Worm (Caenorhabditis elegans): ENCODE measurements around the gene lpd-7.
A peak's percentile ranks its signal among the peaks of the same experiment; 100 is the strongest.

Gene lpd-7

DNA sequence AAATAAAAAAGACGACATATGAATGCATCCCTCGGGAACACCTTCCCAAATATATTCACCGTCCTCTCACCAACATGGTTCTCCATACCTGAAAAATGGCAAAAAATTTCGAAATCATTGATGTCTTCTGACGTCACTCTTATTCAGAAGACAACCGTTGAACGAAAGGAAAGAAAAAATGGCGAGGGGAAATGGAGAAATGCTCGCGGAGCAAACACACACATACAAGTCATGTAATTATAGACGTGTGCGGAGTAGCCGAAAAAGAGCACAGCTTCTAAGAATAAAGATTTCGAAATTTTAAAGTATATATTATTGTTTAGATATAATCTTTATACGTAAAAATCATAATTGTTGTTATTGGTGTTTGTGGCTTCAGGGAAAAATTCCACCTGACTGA lies 6.2 kb downstream of the lpd-7 start, which contains the start of gene mfsd-6:
TSS of gene mfsd-6 (minus strand) at position 88 of the 400 bp plus-strand sequence.
- TF ChIP-seq crh-2 (tag; optimal IDR thresholded peaks at IDR 0.05) (peak; percentile 6), fos-1 (tag; optimal IDR thresholded peaks at IDR 0.05) (no peak), unc-62 (GFP tag; optimal IDR thresholded peaks at IDR 0.05) (no peak), ama-1 (optimal IDR thresholded peaks at IDR 0.05) (no peak), nhr-10 (tag; optimal IDR thresholded peaks at IDR 0.05) (no peak), dmd-4 (tag; optimal IDR thresholded peaks at IDR 0.05) (no peak), lin-13 (GFP tag; optimal IDR thresholded peaks at IDR 0.05) (no peak), lin-11 (tag; optimal IDR thresholded peaks at IDR 0.05) (no peak), ZK546.5 (tag; optimal IDR thresholded peaks at IDR 0.05) (no peak), elt-1 (tag; optimal IDR thresholded peaks at IDR 0.05) (no peak), nhr-129 (tag; optimal IDR thresholded peaks at IDR 0.05) (no peak), ztf-11 (tag; optimal IDR thresholded peaks at IDR 0.05) (no peak), lsy-2 (tag; optimal IDR thresholded peaks at IDR 0.05) (peak in 1 of 2 experiments; percentile 3), F13H6.1 (tag; optimal IDR thresholded peaks at IDR 0.05) (no peak), skn-1 (tag; optimal IDR thresholded peaks at IDR 0.05) (no peak), C34F6.9 (tag; optimal IDR thresholded peaks at IDR 0.05) (peak; percentile 11), snpc-4 (tag; optimal IDR thresholded peaks at IDR 0.05) (no peak), blmp-1 (tag; optimal IDR thresholded peaks at IDR 0.05; ENCODE audit: insufficient read depth) (no peak), mbf-1 (tag; optimal IDR thresholded peaks at IDR 0.05) (no peak), sem-4 (tag; optimal IDR thresholded peaks at IDR 0.05) (no peak), ceh-82 (tag; optimal IDR thresholded peaks at IDR 0.05) (no peak), gmeb-1 (tag; optimal IDR thresholded peaks at IDR 0.05) (no peak), nhr-12 (tag; optimal IDR thresholded peaks at IDR 0.05) (no peak), unc-55 (GFP tag; optimal IDR thresholded peaks at IDR 0.05) (no peak), ztf-4 (tag; optimal IDR thresholded peaks at IDR 0.05) (no peak), nhr-11 (tag; optimal IDR thresholded peaks at IDR 0.05) (no peak), unc-39 (tag; optimal IDR thresholded peaks at IDR 0.05) (no peak), sma-9 (GFP tag; optimal IDR thresholded peaks at IDR 0.05) (peak; percentile 22), sma-9 (tag; optimal IDR thresholded peaks at IDR 0.05) (no peak), alr-1 (tag; optimal IDR thresholded peaks at IDR 0.05) (no peak), nhr-25 (tag; optimal IDR thresholded peaks at IDR 0.05) (no peak), nhr-77 (tag; optimal IDR thresholded peaks at IDR 0.05) (no peak), mab-5 (tag; optimal IDR thresholded peaks at IDR 0.05) (no peak)

DNA sequence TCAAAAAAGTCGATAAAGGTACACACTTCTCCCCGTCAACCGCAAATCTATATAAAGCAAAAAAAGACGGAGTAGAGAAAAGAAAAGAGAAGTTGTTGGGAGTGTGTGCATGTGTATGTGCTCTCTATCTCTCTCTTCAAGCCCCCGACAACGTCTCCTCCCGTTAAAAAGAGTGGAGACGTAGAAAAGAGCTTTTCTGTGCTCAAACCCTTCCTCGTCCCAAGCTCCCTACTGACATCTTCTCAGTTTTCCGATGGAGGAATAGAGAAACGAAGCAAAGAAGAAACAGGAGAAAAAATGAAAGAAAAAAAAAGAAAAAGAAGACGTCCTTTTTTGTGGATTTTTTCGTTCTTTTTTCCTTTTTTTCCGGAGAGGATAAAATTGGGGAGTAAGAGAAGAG lies 7.4 kb downstream of the lpd-7 start:
- TF ChIP-seq ztf-4 (tag; optimal IDR thresholded peaks at IDR 0.05) (no peak), ceh-16 (tag; optimal IDR thresholded peaks at IDR 0.05) (no peak), peb-1 (tag; optimal IDR thresholded peaks at IDR 0.05) (no peak), nhr-129 (tag; optimal IDR thresholded peaks at IDR 0.05) (peak; percentile 52), Y55F3AM.14 (GFP tag; optimal IDR thresholded peaks at IDR 0.05) (peak; percentile 48), ama-1 (optimal IDR thresholded peaks at IDR 0.05) (no peak), unc-55 (GFP tag; optimal IDR thresholded peaks at IDR 0.05) (peak; percentile 89), R02D3.7 (tag; optimal IDR thresholded peaks at IDR 0.05) (no peak), gmeb-1 (tag; optimal IDR thresholded peaks at IDR 0.05) (no peak), elt-1 (tag; optimal IDR thresholded peaks at IDR 0.05) (no peak), fos-1 (tag; optimal IDR thresholded peaks at IDR 0.05) (no peak), sma-9 (GFP tag; optimal IDR thresholded peaks at IDR 0.05) (no peak), sma-9 (tag; optimal IDR thresholded peaks at IDR 0.05) (no peak), nhr-6 (tag; optimal IDR thresholded peaks at IDR 0.05) (no peak), mab-5 (tag; optimal IDR thresholded peaks at IDR 0.05) (no peak), unc-39 (tag; optimal IDR thresholded peaks at IDR 0.05) (no peak), snpc-4 (tag; optimal IDR thresholded peaks at IDR 0.05) (peak; percentile 3), lin-13 (GFP tag; optimal IDR thresholded peaks at IDR 0.05) (no peak), mdl-1 (tag; optimal IDR thresholded peaks at IDR 0.05) (no peak), egl-27 (tag; optimal IDR thresholded peaks at IDR 0.05) (no peak), alr-1 (tag; optimal IDR thresholded peaks at IDR 0.05) (no peak), ztf-11 (tag; optimal IDR thresholded peaks at IDR 0.05) (no peak), zag-1 (tag; optimal IDR thresholded peaks at IDR 0.05) (peak; percentile 29), ZK546.5 (tag; optimal IDR thresholded peaks at IDR 0.05) (no peak), sma-3 (GFP tag; optimal IDR thresholded peaks at IDR 0.05) (no peak), C34F6.9 (tag; optimal IDR thresholded peaks at IDR 0.05) (peak; percentile 82), nhr-12 (tag; optimal IDR thresholded peaks at IDR 0.05) (no peak), unc-62 (GFP tag; optimal IDR thresholded peaks at IDR 0.05) (no peak), nhr-237 (tag; optimal IDR thresholded peaks at IDR 0.05) (no peak), nhr-25 (tag; optimal IDR thresholded peaks at IDR 0.05) (no peak), lsy-2 (tag; optimal IDR thresholded peaks at IDR 0.05) (peak in 1 of 2 experiments; percentile 66), F13H6.1 (tag; optimal IDR thresholded peaks at IDR 0.05) (peak; percentile 30), crh-2 (tag; optimal IDR thresholded peaks at IDR 0.05) (peak; percentile 40), lin-11 (tag; optimal IDR thresholded peaks at IDR 0.05) (peak; percentile 30), nhr-21 (tag; optimal IDR thresholded peaks at IDR 0.05) (no peak)

All from whole organism, L2 larva.